Worm (Caenorhabditis elegans) whole organism, dauer: Measurements from ENCODE around the gene pqn-48.

Experiments
- unc-62 ChIP-seq: sonication (generic microtip); optimal IDR thresholded peaks from 2 replicates; lab custom pipeline; 2017; ENCODE audit warnings: missing biosample characterization, missing genetic modification reagents, missing genetic modification characterization

The pqn-48 gene

ce11 chrII:4040066-4040465 is 1.4 kb downstream of the pqn-48 start:
- TF ChIP-seq unc-62 (GFP tag; lab: Kevin White, UChicago) = no peak

DNA sequence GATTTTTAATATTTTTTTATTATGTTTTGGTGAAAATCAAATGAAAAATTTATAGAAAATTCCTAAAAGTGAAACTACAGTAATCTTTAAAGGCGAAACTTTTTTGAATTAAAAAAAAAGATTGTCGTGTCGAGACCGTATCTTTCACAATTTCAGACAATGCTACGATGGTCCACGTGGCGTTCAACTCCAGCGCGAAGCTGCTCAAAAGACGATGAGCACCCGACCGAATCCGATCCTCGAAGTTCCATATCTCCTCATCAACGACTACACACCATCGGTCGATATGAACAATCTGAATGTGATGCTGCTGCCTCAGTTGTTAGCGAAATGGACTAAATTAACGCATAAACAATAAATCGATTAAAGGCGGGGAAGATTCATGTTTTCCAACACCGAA is 4.0 kb downstream of the pqn-48 start:
- TF ChIP-seq unc-62 (GFP tag; lab: Kevin White, UChicago) = no peak

ce11 chrII:4044349-4044748 is 5.7 kb downstream of the pqn-48 start, which contains the start of gene rpn-11:
TSS of gene rpn-11 (minus strand) at chrII:4044546.
- no peak for TF ChIP-seq unc-62 (GFP tag; lab: Kevin White, UChicago)

DNA sequence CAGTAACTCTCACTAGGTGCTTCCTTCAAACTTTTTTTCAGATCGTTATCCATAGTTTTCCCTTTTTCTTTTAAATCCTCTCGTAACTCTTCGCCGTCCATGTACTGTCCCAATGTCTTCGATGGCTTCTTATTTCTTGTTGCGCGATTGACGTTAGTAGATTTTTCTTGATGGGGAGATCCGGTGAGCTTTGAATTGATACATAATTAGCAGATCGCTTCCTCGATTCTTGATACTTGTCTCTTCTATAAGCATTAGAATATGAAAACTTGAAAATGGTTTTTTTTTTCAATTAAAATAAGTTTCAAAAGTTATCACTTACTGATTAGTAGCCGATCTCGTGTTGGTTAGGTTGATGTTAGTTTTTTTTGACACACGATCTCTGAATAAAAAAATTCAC is 6.7 kb downstream of the pqn-48 start, which contains the start of gene K07D4.2:
Gene K07D4.2, minus strand, starts transcription at position 101 of the 400 bp plus-strand sequence.
- no peak for TF ChIP-seq unc-62 (GFP tag; lab: Kevin White, UChicago)

ce11 chrII:4062477-4062876 is 23.8 kb downstream of the pqn-48 start, which contains the start of gene gadr-4:
TSS of gene gadr-4 (minus strand) at chrII:4062577.
- no peak for TF ChIP-seq unc-62 (GFP tag; lab: Kevin White, UChicago)

ce11 chrII:4063997-4064396 is 25.3 kb downstream of the pqn-48 start, which contains the start of gene fbxb-118:
TSS of gene fbxb-118 (minus strand) at chrII:4064097.
- TF ChIP-seq unc-62 (GFP tag; lab: Kevin White, UChicago) = no peak

- no peak for TF ChIP-seq unc-62 (GFP tag; lab: Kevin White, UChicago)
These were observed 28.6 kb downstream of the pqn-48 start, which contains the start of gene W06A11.1 for ce11 chrII:4067258-4067657. TSS of gene W06A11.1 (plus strand) at chrII:4067558.

- TF ChIP-seq unc-62 (GFP tag; lab: Kevin White, UChicago) = no peak
These were observed 29.5 kb downstream of the pqn-48 start for ce11 chrII:4068141-4068540.

- no peak for TF ChIP-seq unc-62 (GFP tag; lab: Kevin White, UChicago)
These were observed 32.4 kb downstream of the pqn-48 start for ce11 chrII:4071075-4071474.

- TF ChIP-seq unc-62 (GFP tag; lab: Kevin White, UChicago) = no peak
These were observed 36.0 kb downstream of the pqn-48 start for ce11 chrII:4074710-4075109.

DNA sequence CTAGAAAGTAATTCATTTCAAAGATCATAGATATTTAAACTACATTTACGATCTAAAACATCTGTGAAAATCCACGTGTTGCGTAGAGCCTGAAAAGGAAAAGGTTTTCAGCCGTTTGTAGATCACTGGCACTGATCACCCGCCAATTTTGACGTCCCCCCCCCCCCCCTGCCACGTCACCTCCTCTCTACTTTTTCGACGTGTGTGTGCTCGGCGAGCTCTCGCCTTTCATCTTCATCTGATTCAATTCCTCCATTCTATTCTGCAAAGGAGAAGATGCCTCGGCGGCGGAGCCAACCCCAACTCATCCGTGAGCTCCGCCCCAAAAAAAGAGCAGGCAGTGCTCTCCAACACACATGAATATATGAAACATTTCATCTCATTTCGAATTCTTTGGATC is 42.5 kb downstream of the pqn-48 start:
- no peak for TF ChIP-seq unc-62 (GFP tag; lab: Kevin White, UChicago)

ce11 chrII:4081891-4082290 is 43.2 kb downstream of the pqn-48 start:
- no peak for TF ChIP-seq unc-62 (GFP tag; lab: Kevin White, UChicago)

DNA sequence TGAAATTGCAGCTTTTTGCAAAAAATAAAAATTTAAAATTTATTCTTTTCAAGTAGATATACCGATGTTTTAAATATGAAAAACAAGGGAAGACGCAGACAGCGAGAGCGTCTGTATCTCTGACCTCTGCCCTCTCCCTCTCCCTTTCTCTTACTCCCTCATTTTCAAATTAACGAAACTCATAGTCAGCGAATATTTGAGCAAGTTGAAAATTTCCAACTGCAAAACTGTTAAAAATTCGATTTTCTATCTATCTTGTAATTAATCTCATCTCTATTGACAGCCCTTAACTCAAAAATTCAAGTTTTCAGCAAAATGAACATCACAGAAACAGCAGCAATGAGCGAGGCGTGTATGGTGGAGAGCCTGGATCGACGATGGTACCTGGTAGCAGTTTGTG is 44.1 kb downstream of the pqn-48 start, which contains the start of gene R11F4.2:
Gene R11F4.2, plus strand, starts transcription at position 301 of the 400 bp plus-strand sequence.
- TF ChIP-seq unc-62 (GFP tag; lab: Kevin White, UChicago) = no peak

DNA sequence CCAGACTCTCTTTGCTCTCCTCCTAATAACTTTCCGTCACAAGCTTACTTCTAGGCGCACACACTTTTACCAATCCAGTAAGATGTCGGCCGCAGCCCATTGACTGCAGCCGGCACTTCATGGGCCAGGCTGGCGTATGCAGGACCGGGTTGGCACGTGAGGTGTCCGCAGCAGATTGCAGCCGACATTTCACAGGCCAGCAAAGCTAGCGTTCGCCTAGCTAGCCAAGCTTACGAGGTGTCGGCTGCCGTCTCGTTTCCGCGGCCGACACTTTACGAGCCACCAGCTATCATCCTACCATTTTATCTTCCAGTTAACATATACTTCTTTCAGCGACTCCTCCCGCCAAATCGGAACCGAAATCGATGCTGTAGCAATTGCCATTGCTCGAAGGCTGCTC is 46.9 kb downstream of the pqn-48 start:
- no peak for TF ChIP-seq unc-62 (GFP tag; lab: Kevin White, UChicago)

- TF ChIP-seq unc-62 (GFP tag; lab: Kevin White, UChicago) = no peak
These were observed 50.5 kb downstream of the pqn-48 start for ce11 chrII:4089183-4089582.

DNA sequence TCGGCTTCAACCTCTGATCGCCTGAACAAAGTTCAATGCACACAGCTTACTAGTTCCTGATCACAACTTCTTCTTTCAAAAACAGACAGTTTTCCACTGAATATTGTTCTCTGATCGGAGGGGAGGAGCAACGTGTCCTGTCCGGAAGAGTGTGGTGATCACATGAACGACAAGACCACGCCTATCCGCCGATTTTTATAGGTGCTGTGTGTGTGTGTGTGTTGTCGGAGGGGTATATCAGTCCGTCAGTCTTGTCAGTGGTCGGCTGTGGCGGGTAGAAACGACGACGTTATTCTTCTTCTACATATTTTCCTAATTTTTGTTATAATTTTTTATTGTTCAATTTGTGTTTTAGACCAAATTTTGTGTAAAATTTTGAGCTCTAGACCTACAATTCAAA is 52.1 kb downstream of the pqn-48 start:
- TF ChIP-seq unc-62 (GFP tag; lab: Kevin White, UChicago) = no peak

DNA sequence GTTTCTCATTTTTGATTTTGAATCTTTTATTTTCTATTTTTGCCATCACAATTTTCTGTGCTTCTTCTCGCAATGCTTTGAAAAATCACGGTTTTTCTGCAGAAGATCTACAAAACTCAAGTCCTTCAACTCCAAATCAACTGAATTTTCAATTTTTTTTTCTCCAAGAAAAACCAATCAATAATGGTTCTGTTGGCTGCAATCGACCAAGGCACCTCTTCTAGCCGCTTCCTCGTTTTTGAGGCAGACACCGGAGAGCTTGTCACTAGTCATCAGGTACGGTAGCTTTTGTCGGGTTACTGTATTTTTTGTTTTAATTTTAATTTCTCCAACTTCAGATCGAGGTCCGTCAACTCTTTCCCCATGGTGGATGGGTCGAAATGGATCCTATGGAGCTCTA is 53.1 kb downstream of the pqn-48 start, which contains the start of gene R11F4.1:
Gene R11F4.1, plus strand, starts transcription at position 103 of the 400 bp plus-strand sequence.
- no peak for TF ChIP-seq unc-62 (GFP tag; lab: Kevin White, UChicago)
